Fruit fly (Drosophila melanogaster): ENCODE measurements around the gene CG5897.

Gene CG5897

dm6 chr3L:11871205-11871604, 17.6 kb downstream of the CG5897 start, which contains the start of gene CG5906:
Gene CG5906 (minus strand): TSS chr3L:11871305.
- no peak for TF ChIP-seq br (GFP tag; optimal IDR thresholded peaks at IDR 0.05)
- TF ChIP-seq fru (GFP tag; optimal IDR thresholded peaks at IDR 0.05) = no peak
- no peak for TF ChIP-seq Hnf4 (GFP tag; optimal IDR thresholded peaks at IDR 0.05)

dm6 chr3L:11869328-11869727, 19.5 kb downstream of the CG5897 start:
- TF ChIP-seq pan (optimal IDR thresholded peaks at IDR 0.05) (no peak), rgr (GFP tag; optimal IDR thresholded peaks at IDR 0.05) (no peak), N (GFP tag; optimal IDR thresholded peaks at IDR 0.05) (no peak), Vsx2 (GFP tag; optimal IDR thresholded peaks at IDR 0.05; ENCODE audit: partially characterized antibody) (no peak), Abd-B (GFP tag; optimal IDR thresholded peaks at IDR 0.05) (no peak), Hr83 (GFP tag; optimal IDR thresholded peaks at IDR 0.05; ENCODE audit: poor library complexity, severe bottlenecking) (no peak), GATAd (GFP tag; optimal IDR thresholded peaks at IDR 0.05) (no peak), ey (GFP tag; optimal IDR thresholded peaks at IDR 0.05) (no peak), Myc (optimal IDR thresholded peaks at IDR 0.05) (no peak), foxo (GFP tag; optimal IDR thresholded peaks at IDR 0.05) (no peak), Hnf4 (GFP tag; optimal IDR thresholded peaks at IDR 0.05) (no peak), tai (GFP tag; optimal IDR thresholded peaks at IDR 0.05) (no peak), sv (GFP tag; optimal IDR thresholded peaks at IDR 0.05) (no peak), dmrt93B (GFP tag; optimal IDR thresholded peaks at IDR 0.05) (no peak), Hr78 (GFP tag; optimal IDR thresholded peaks at IDR 0.05) (no peak), HLH106 (tag; optimal IDR thresholded peaks at IDR 0.05) (no peak), usp (GFP tag; optimal IDR thresholded peaks at IDR 0.05) (no peak), dsf (GFP tag; optimal IDR thresholded peaks at IDR 0.05; ENCODE audit: borderline replicate concordance) (no peak), h (GFP tag; optimal IDR thresholded peaks at IDR 0.05) (no peak), jim (GFP tag; optimal IDR thresholded peaks at IDR 0.05) (no peak)

- TF ChIP-seq Sp1 (GFP tag; optimal IDR thresholded peaks at IDR 0.05) (peak; percentile 0), Myc (optimal IDR thresholded peaks at IDR 0.05) (no peak), rgr (GFP tag; optimal IDR thresholded peaks at IDR 0.05) (no peak), HLH106 (tag; optimal IDR thresholded peaks at IDR 0.05) (peak; percentile 9), Dfd (GFP tag; optimal IDR thresholded peaks at IDR 0.05) (no peak)
Observed at dm6 chr3L:11863587-11863986, 25.2 kb downstream of the CG5897 start.

dm6 chr3L:11862266-11862665, 26.5 kb downstream of the CG5897 start:
- TF ChIP-seq h (GFP tag; optimal IDR thresholded peaks at IDR 0.05) (no peak), psq (GFP tag; optimal IDR thresholded peaks at IDR 0.05) (no peak), Vsx2 (GFP tag; optimal IDR thresholded peaks at IDR 0.05; ENCODE audit: partially characterized antibody) (no peak), dmrt93B (GFP tag; optimal IDR thresholded peaks at IDR 0.05) (no peak), Hr78 (GFP tag; optimal IDR thresholded peaks at IDR 0.05) (no peak), Hnf4 (GFP tag; optimal IDR thresholded peaks at IDR 0.05) (no peak), GATAd (GFP tag; optimal IDR thresholded peaks at IDR 0.05) (no peak), CG32264 (GFP tag; optimal IDR thresholded peaks at IDR 0.05) (no peak)

- TF ChIP-seq dl (GFP tag; optimal IDR thresholded peaks at IDR 0.05; ENCODE audit: insufficient read depth in 1 of 2, partially characterized antibody in 2 of 2) (no peak), Jra (GFP tag; optimal IDR thresholded peaks at IDR 0.05) (no peak)
Observed at dm6 chr3L:11858745-11859144, 30.1 kb downstream of the CG5897 start.

dm6 chr3L:11852924-11853323, 35.9 kb downstream of the CG5897 start:
- TF ChIP-seq Jra (GFP tag; optimal IDR thresholded peaks at IDR 0.05) (no peak), ey (GFP tag; optimal IDR thresholded peaks at IDR 0.05) (no peak), Rel (GFP tag; optimal IDR thresholded peaks at IDR 0.05) (no peak), Rel (tag; optimal IDR thresholded peaks at IDR 0.05) (no peak), sage (GFP tag; optimal IDR thresholded peaks at IDR 0.05) (no peak), OdsH (GFP tag; optimal IDR thresholded peaks at IDR 0.05) (no peak), dl (GFP tag; optimal IDR thresholded peaks at IDR 0.05; ENCODE audit: insufficient read depth in 1 of 2, partially characterized antibody in 2 of 2) (no peak), foxo (GFP tag; optimal IDR thresholded peaks at IDR 0.05) (no peak), brk (GFP tag; optimal IDR thresholded peaks at IDR 0.05) (no peak), psq (GFP tag; optimal IDR thresholded peaks at IDR 0.05) (no peak), GATAd (GFP tag; optimal IDR thresholded peaks at IDR 0.05) (no peak), Vsx2 (GFP tag; optimal IDR thresholded peaks at IDR 0.05; ENCODE audit: partially characterized antibody) (no peak)
